Fruit fly (Drosophila melanogaster): ENCODE results near the gene CG15202.
A peak's percentile ranks its signal among the peaks of the same experiment; 100 is the strongest.

The CG15202 gene

dm6 chrX:11128828-11129227 is 13.5 kb upstream of the CG15202 start, which contains the start of gene SrpRalpha (continued):
- TF ChIP-seq abd-A (tag; optimal IDR thresholded peaks at IDR 0.05) (no peak), CG10209 (GFP tag; optimal IDR thresholded peaks at IDR 0.05) (no peak), maf-S (GFP tag; optimal IDR thresholded peaks at IDR 0.05) (no peak), CG2712 (tag; optimal IDR thresholded peaks at IDR 0.05) (no peak), CG17829 (tag; optimal IDR thresholded peaks at IDR 0.05) (peak; percentile 12), tx (GFP tag; optimal IDR thresholded peaks at IDR 0.05) (no peak), vvl (GFP tag; IDR thresholded peaks at IDR 0.05) (peak; percentile 63; the same call in 1 of the 2 replicates), sim (GFP tag; IDR thresholded peaks at IDR 0.05) (no peak), tio (GFP tag; optimal IDR thresholded peaks at IDR 0.05) (no peak), dmrt11E (tag; optimal IDR thresholded peaks at IDR 0.05) (no peak), CG3407 (GFP tag; optimal IDR thresholded peaks at IDR 0.05) (no peak), CG33213 (GFP tag; optimal IDR thresholded peaks at IDR 0.05) (no peak), Atf3 (GFP tag; optimal IDR thresholded peaks at IDR 0.05) (no peak), Side (GFP tag; optimal IDR thresholded peaks at IDR 0.05) (no peak), Pdp1 (GFP tag; optimal IDR thresholded peaks at IDR 0.05) (peak in 1 of 2 experiments; percentile 5), rib (GFP tag; IDR thresholded peaks at IDR 0.05) (no peak), Elba2 (GFP tag; optimal IDR thresholded peaks at IDR 0.05) (no peak), Awh (GFP tag; IDR thresholded peaks at IDR 0.05) (no peak), nerfin-2 (GFP tag; IDR thresholded peaks at IDR 0.05; ENCODE audit: partially characterized antibody) (peak; percentile 29; the same call in 1 of the 2 replicates), Meics (GFP tag; optimal IDR thresholded peaks at IDR 0.05) (no peak), Ets97D (GFP tag; optimal IDR thresholded peaks at IDR 0.05) (peak; percentile 26), CG8281 (tag; optimal IDR thresholded peaks at IDR 0.05) (no peak), CG2199 (GFP tag; IDR thresholded peaks at IDR 0.05) (no peak), eve (GFP tag; optimal IDR thresholded peaks at IDR 0.05) (no peak), Opbp (GFP tag; IDR thresholded peaks at IDR 0.05; ENCODE audit: partially characterized antibody) (peak; percentile 66; the same call in 2 of the 3 replicates), CG8765 (GFP tag; IDR thresholded peaks at IDR 0.05) (no peak), Bgb (GFP tag; IDR thresholded peaks at IDR 0.05; ENCODE audit: partially characterized antibody) (peak; percentile 13; the same call in 1 of the 2 replicates), Mes4 (GFP tag; optimal IDR thresholded peaks at IDR 0.05) (no peak), CG4328 (GFP tag; optimal IDR thresholded peaks at IDR 0.05) (no peak), croc (GFP tag; conservative IDR thresholded peaks at IDR 0.05) (no peak), CG10431 (GFP tag; optimal IDR thresholded peaks at IDR 0.05) (no peak), HLH3B (GFP tag; IDR thresholded peaks at IDR 0.05) (no peak), CG31441 (GFP tag; IDR thresholded peaks at IDR 0.05) (no peak), Stat92E (GFP tag; optimal IDR thresholded peaks at IDR 0.05) (no peak), Deaf1 (tag; optimal IDR thresholded peaks at IDR 0.05) (no peak), CG1832 (GFP tag; optimal IDR thresholded peaks at IDR 0.05) (no peak), CG3281 (GFP tag; optimal IDR thresholded peaks at IDR 0.05) (no peak), sc (optimal IDR thresholded peaks at IDR 0.05) (no peak), sc (GFP tag; optimal IDR thresholded peaks at IDR 0.05) (no peak), nom (GFP tag; optimal IDR thresholded peaks at IDR 0.05) (peak; percentile 14), CG11696 (GFP tag; IDR thresholded peaks at IDR 0.05) (no peak), Spps (tag; optimal IDR thresholded peaks at IDR 0.05) (no peak), Med (GFP tag) (peak; percentile 71), CG8290 (GFP tag; optimal IDR thresholded peaks at IDR 0.05) (no peak), CG8290 (tag; optimal IDR thresholded peaks at IDR 0.05) (no peak), Ravus (GFP tag; IDR thresholded peaks at IDR 0.05) (no peak), unc-4 (GFP tag; IDR thresholded peaks at IDR 0.05; ENCODE audit: partially characterized antibody) (peak; percentile 47; the same call in 1 of the 2 replicates), stwl (tag; optimal IDR thresholded peaks at IDR 0.05) (peak; percentile 65), pzg (GFP tag; optimal IDR thresholded peaks at IDR 0.05) (peak; percentile 39), CG5180 (GFP tag; optimal IDR thresholded peaks at IDR 0.05) (no peak), CG5245 (GFP tag; optimal IDR thresholded peaks at IDR 0.05) (no peak)

Data from whole organism, embryonic.